Worm (Caenorhabditis elegans) whole organism, L4 larva: ENCODE data around the gene decr-1.1.

Source experiments
- D1046.2 ChIP-seq: fragments of 200-800 bp; sonication (Bioruptor generic); IDR thresholded peaks from 2 replicates; pipeline ENCODE4 v1.3.6; 2022; ENCODE audit warnings: missing genetic modification characterization, missing compliant biosample characterization
- F26F4.8 ChIP-seq: fragments of 200-800 bp; sonication (Bioruptor generic); conservative IDR thresholded peaks from 2 replicates; pipeline ENCODE4 v1.3.6; 2022; ENCODE audit warnings: missing genetic modification characterization, missing compliant biosample characterization
- F44E2.7 ChIP-seq: fragments of 200-800 bp; sonication (Bioruptor generic); IDR thresholded peaks from 2 replicates; pipeline ENCODE4 v2.1.2; 2022; ENCODE audit warnings: missing genetic modification characterization, missing compliant biosample characterization
- F49E8.2 ChIP-seq: sonication (generic microtip); optimal IDR thresholded peaks from 2 replicates; lab custom pipeline; 2016; ENCODE audit warnings: missing compliant biosample characterization, mild to moderate bottlenecking, missing genetic modification characterization, borderline replicate concordance
- Y105C5A.15 ChIP-seq: fragments of 200-800 bp; sonication (Bioruptor generic); IDR thresholded peaks from 2 replicates; pipeline ENCODE4 v1.3.6; 2022; ENCODE audit warnings: missing genetic modification characterization, missing compliant biosample characterization
- Y48G9A.11 ChIP-seq: fragments of 200-800 bp; sonication (Bioruptor generic); IDR thresholded peaks from 2 replicates; pipeline ENCODE4 v1.3.6; 2022; ENCODE audit warnings: missing genetic modification reagents, missing genetic modification characterization, missing compliant biosample characterization
- aha-1 ChIP-seq: fragments of 150-350 bp; peaks from one replicate; lab custom pipeline; 2014; ENCODE audit warnings: missing biosample characterization, missing genetic modification characterization
- aly-2 ChIP-seq: sonication (generic microtip); optimal IDR thresholded peaks from 2 replicates; lab custom pipeline; 2018; ENCODE audit warnings: missing biosample characterization, missing genetic modification characterization
- ama-1 ChIP-seq: fragments of 150-350 bp; optimal IDR thresholded peaks from 2 replicates; lab custom pipeline; 2014; ENCODE audit warnings: inconsistent platforms, mixed read lengths
- ces-1 ChIP-seq: fragments of 150-350 bp; sonication (generic microtip); optimal IDR thresholded peaks from 4 replicates; lab custom pipeline; 2014; ENCODE audit warnings: missing biosample characterization, missing genetic modification reagents, missing genetic modification characterization
- dmd-8 ChIP-seq: fragments of 200-800 bp; sonication (Bioruptor generic); IDR thresholded peaks from 2 replicates; pipeline ENCODE4 v1.3.6; 2022; ENCODE audit warnings: missing genetic modification characterization, missing compliant biosample characterization
- dmd-9 ChIP-seq: fragments of 200-800 bp; sonication (Bioruptor generic); IDR thresholded peaks from 2 replicates; pipeline ENCODE4 v1.3.6; 2022; ENCODE audit warnings: missing genetic modification reagents, missing genetic modification characterization, missing compliant biosample characterization
- dpl-1 ChIP-seq: fragments of 150-350 bp; optimal IDR thresholded peaks from 2 replicates; lab custom pipeline; 2014; ENCODE audit warnings: missing biosample characterization, missing genetic modification reagents, missing genetic modification characterization
- duxl-1 ChIP-seq: sonication (generic microtip); optimal IDR thresholded peaks from 2 replicates; lab custom pipeline; 2016; ENCODE audit warnings: mild to moderate bottlenecking, missing genetic modification characterization, moderate library complexity, missing compliant biosample characterization; ENCODE audit not compliant: poor library complexity
- dve-1 ChIP-seq: sonication (generic microtip); optimal IDR thresholded peaks from 2 replicates; lab custom pipeline; 2017; ENCODE audit warnings: antibody characterized with exemption, mild to moderate bottlenecking, missing genetic modification characterization, missing compliant biosample characterization; ENCODE audit not compliant: insufficient read depth
- egl-27 ChIP-seq: sonication (generic microtip); optimal IDR thresholded peaks from 3 replicates; lab custom pipeline; 2017; ENCODE audit warnings: missing biosample characterization, missing genetic modification reagents, missing genetic modification characterization
- egl-43 ChIP-seq: fragments of 200-800 bp; sonication (Bioruptor generic); IDR thresholded peaks from 2 replicates; pipeline ENCODE4 v1.3.6; 2022; ENCODE audit warnings: missing genetic modification reagents, missing genetic modification characterization, missing compliant biosample characterization
- hlh-11 ChIP-seq: fragments of 200-800 bp; sonication (Bioruptor generic); optimal IDR thresholded peaks from 2 replicates; lab custom pipeline; 2018; ENCODE audit warnings: mild to moderate bottlenecking, missing genetic modification characterization, missing compliant biosample characterization
- hlh-30 ChIP-seq: sonication (generic microtip); optimal IDR thresholded peaks from 2 replicates; lab custom pipeline; 2017; ENCODE audit warnings: antibody characterized with exemption, mild to moderate bottlenecking, missing genetic modification characterization, missing compliant biosample characterization; ENCODE audit not compliant: insufficient read depth
- hmg-1.1 ChIP-seq: fragments of 200-800 bp; sonication (Bioruptor generic); IDR thresholded peaks from 2 replicates; pipeline ENCODE4 v1.3.6; 2022; ENCODE audit warnings: missing genetic modification reagents, missing genetic modification characterization, missing compliant biosample characterization
- jun-1 ChIP-seq: fragments of 150-350 bp; optimal IDR thresholded peaks from 2 replicates; lab custom pipeline; 2014; ENCODE audit warnings: missing biosample characterization, missing genetic modification reagents, missing genetic modification characterization
- lim-7 ChIP-seq: fragments of 200-800 bp; sonication (Bioruptor generic); IDR thresholded peaks from 2 replicates; pipeline ENCODE4 v1.3.6; 2022; ENCODE audit warnings: missing genetic modification characterization, missing compliant biosample characterization
- lin-29 ChIP-seq: fragments of 200-800 bp; sonication (Bioruptor generic); IDR thresholded peaks from 2 replicates; pipeline ENCODE4 v1.3.6; 2022; ENCODE audit warnings: missing genetic modification reagents, missing genetic modification characterization, missing compliant biosample characterization
- lsy-2 ChIP-seq, 2 experiments: fragments of 150-350 bp in 1 of 2; sonication (generic microtip) in 1 of 2; optimal IDR thresholded peaks; 2 replicates each; lab custom pipeline; 2014 to 2017; ENCODE audit warnings: missing biosample characterization in 2 of 2, missing genetic modification characterization in 2 of 2
- mdl-1 ChIP-seq, 2 experiments: fragments of 150-350 bp in 1 of 2; sonication (generic microtip) in 1 of 2; optimal IDR thresholded peaks; 2 replicates each; lab custom pipeline; 2014 to 2017; ENCODE audit warnings: missing biosample characterization in 2 of 2, missing genetic modification characterization in 2 of 2
- mep-1 ChIP-seq: fragments of 150-350 bp; sonication (generic microtip); optimal IDR thresholded peaks from 3 replicates; lab custom pipeline; 2014; ENCODE audit warnings: missing biosample characterization, missing genetic modification characterization
- nhr-10 ChIP-seq: fragments of 150-350 bp; optimal IDR thresholded peaks from 2 replicates; lab custom pipeline; 2014; ENCODE audit warnings: missing biosample characterization, missing genetic modification characterization
- nhr-102 ChIP-seq: sonication (generic microtip); optimal IDR thresholded peaks from 2 replicates; lab custom pipeline; 2016; ENCODE audit warnings: mild to moderate bottlenecking, missing genetic modification characterization, moderate library complexity, missing compliant biosample characterization
- nhr-11 ChIP-seq: fragments of 150-350 bp; optimal IDR thresholded peaks from 2 replicates; lab custom pipeline; 2014; ENCODE audit warnings: missing biosample characterization, missing genetic modification characterization
- nhr-237 ChIP-seq: sonication (generic microtip); optimal IDR thresholded peaks from 2 replicates; lab custom pipeline; 2017; ENCODE audit warnings: missing biosample characterization, missing genetic modification characterization
- nhr-28 ChIP-seq: fragments of 150-350 bp; optimal IDR thresholded peaks from 2 replicates; lab custom pipeline; 2014; ENCODE audit warnings: missing biosample characterization, missing genetic modification characterization
- nhr-41 ChIP-seq: fragments of 200-800 bp; sonication (Bioruptor generic); IDR thresholded peaks from 2 replicates; pipeline ENCODE4 v1.3.6; 2022; ENCODE audit warnings: missing genetic modification reagents, missing genetic modification characterization, missing compliant biosample characterization
- nhr-6 ChIP-seq: fragments of 150-350 bp; optimal IDR thresholded peaks from 2 replicates; lab custom pipeline; 2014; ENCODE audit warnings: missing biosample characterization, missing genetic modification characterization
- pha-4 ChIP-seq, 2 experiments: fragments of 150-350 bp in 1 of 2; fragments of 200-800 bp in 1 of 2; sonication (Bioruptor generic) in 1 of 2; IDR thresholded peaks in 1 of 2; optimal IDR thresholded peaks in 1 of 2; 2 replicates each; pipeline versions ENCODE4 v1.3.6 to Lab custom; 2014 to 2022; ENCODE audit warnings: missing genetic modification characterization in 2 of 2, missing genetic modification reagents in 2 of 2, missing biosample characterization in 1 of 2, missing compliant biosample characterization in 1 of 2
- set-16 ChIP-seq: fragments of 200-800 bp; sonication (Bioruptor generic); IDR thresholded peaks from 2 replicates; pipeline ENCODE4 v1.3.6; 2022; ENCODE audit warnings: missing genetic modification reagents, missing genetic modification characterization, missing compliant biosample characterization
- snpc-1.2 ChIP-seq: fragments of 200-800 bp; sonication (Bioruptor generic); IDR thresholded peaks from 2 replicates; pipeline ENCODE4 v1.3.6; 2022; ENCODE audit warnings: missing genetic modification reagents, missing genetic modification characterization, missing compliant biosample characterization
- unc-39 ChIP-seq: sonication (generic microtip); optimal IDR thresholded peaks from 2 replicates; lab custom pipeline; 2017; ENCODE audit warnings: missing biosample characterization, missing genetic modification characterization
- unc-62 ChIP-seq, 3 experiments: fragments of 150-350 bp in 1 of 3; sonication (generic microtip); optimal IDR thresholded peaks in 2 of 3; peaks in 1 of 3; 1 replicate in 1 of 3; 2 replicates in 2 of 3; lab custom pipeline; 2014 to 2017; ENCODE audit warnings: missing biosample characterization in 3 of 3, missing genetic modification characterization in 3 of 3, missing genetic modification reagents in 3 of 3, missing genotype in 1 of 3
- zfp-3 ChIP-seq: fragments of 200-800 bp; sonication (Bioruptor generic); conservative IDR thresholded peaks from 2 replicates; pipeline ENCODE4 v1.3.6; 2022; ENCODE audit warnings: missing genetic modification reagents, missing genetic modification characterization, missing compliant biosample characterization

decr-1.1 gene

ce11 chrV:13789362-13789761 is 7.2 kb downstream of the decr-1.1 start (continued):
- TF ChIP-seq F49E8.2 (no peak), duxl-1 (tag; lab: Kevin White, UChicago) (no peak), lim-7 (GFP tag; lab: Robert Waterston, UW) (no peak), hlh-30 (tag; lab: Kevin White, UChicago) (peak; percentile 86), Y48G9A.11 (GFP tag; lab: Robert Waterston, UW) (no peak), unc-39 (peak; percentile 31), nhr-10 (tag; lab: Kevin White, UChicago) (peak; percentile 18), F44E2.7 (GFP tag; lab: Robert Waterston, UW) (no peak), aly-2 (tag; lab: Kevin White, UChicago) (no peak)

DNA sequence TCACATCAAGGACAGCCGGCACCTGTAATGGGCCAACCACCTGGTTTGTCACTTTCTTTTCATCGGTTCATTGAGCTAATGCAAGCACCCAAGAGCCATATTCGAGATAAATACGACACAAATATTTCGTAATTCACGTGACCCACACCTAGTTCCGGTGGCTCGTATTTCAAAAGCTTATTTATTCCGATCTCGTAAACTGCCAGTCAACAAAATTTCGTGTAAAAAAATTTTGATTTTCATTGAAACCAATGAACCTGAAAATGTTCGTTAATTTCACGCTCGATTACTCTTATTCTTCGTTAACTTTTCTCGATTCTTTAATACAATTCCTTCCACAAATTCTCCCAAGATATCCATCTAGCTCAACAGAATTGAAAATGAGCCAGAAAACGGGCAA is 7.9 kb downstream of the decr-1.1 start:
- TF ChIP-seq zfp-3 (GFP tag; lab: Robert Waterston, UW) (0 out of 2 replicates have a peak, but pooled peaks have one; percentile 21), ces-1 (no peak), aha-1 (tag; lab: Kevin White, UChicago) (peak; percentile 72)

ce11 chrV:13790557-13790956 is 8.4 kb downstream of the decr-1.1 start:
- TF ChIP-seq mep-1 (tag; lab: Kevin White, UChicago) (peak; percentile 41), dve-1 (no peak), mdl-1 (tag; optimal IDR thresholded peaks at IDR 0.05; lab: Kevin White, UChicago) (peak in 1 of 2 experiments; percentile 26), nhr-11 (tag; lab: Kevin White, UChicago) (no peak), dpl-1 (GFP tag; lab: Kevin White, UChicago) (no peak), hlh-30 (tag; lab: Kevin White, UChicago) (peak; percentile 72), nhr-6 (tag; lab: Kevin White, UChicago) (no peak), lin-29 (GFP tag; lab: Robert Waterston, UW) (no peak), jun-1 (tag; lab: Kevin White, UChicago) (no peak), hlh-11 (peak; percentile 22), D1046.2 (GFP tag; lab: Robert Waterston, UW) (no peak), snpc-1.2 (no peak), lsy-2 (tag; optimal IDR thresholded peaks at IDR 0.05; lab: Kevin White, UChicago) (peak in 1 of 2 experiments; percentile 19), nhr-28 (tag; lab: Kevin White, UChicago) (peak; percentile 65)

DNA sequence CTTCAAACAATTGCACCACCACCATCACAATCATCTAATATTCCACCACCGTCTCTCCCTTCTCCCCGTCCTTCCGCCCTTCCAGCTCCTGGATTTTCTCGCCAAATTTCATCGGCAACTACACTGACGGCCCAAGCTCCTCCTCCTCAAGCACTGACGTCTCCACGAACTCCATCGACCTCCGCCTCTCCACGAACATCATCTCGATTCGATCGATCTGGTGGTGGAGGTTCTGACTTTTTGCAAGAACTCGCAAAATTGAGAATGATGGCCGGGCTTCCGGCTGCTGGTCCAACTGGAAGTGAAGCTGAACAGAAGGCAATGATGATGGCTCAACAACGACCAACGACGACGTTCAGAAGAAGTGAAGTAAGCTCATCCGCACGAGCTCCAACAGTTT is 11.8 kb downstream of the decr-1.1 start:
- TF ChIP-seq dmd-8 (GFP tag; lab: Robert Waterston, UW) (0 out of 2 replicates have a peak, but pooled peaks have one; percentile 26), unc-62 (GFP tag; optimal IDR thresholded peaks at IDR 0.05 in 1 of 2; lab: Kevin White, UChicago) (no peak), unc-62 (tag; optimal IDR thresholded peaks at IDR 0.05; lab: Kevin White, UChicago) (no peak), egl-43 (0 out of 2 replicates have a peak, but pooled peaks have one; percentile 17), egl-27 (tag; lab: Kevin White, UChicago) (no peak), set-16 (GFP tag; lab: Robert Waterston, UW) (peak; percentile 74)

- TF ChIP-seq aha-1 (tag; lab: Kevin White, UChicago): peak; percentile 73
- TF ChIP-seq hmg-1.1 (GFP tag; lab: Robert Waterston, UW): 0 out of 2 replicates have a peak, but pooled peaks have one; percentile 23
- TF ChIP-seq Y48G9A.11 (GFP tag; lab: Robert Waterston, UW): no peak
- TF ChIP-seq nhr-10 (tag; lab: Kevin White, UChicago): no peak
- TF ChIP-seq Y105C5A.15 (GFP tag; lab: Robert Waterston, UW): 0 out of 2 replicates have a peak, but pooled peaks have one; percentile 40
- TF ChIP-seq mep-1 (tag; lab: Kevin White, UChicago): peak; percentile 19
- TF ChIP-seq unc-62 (GFP tag; optimal IDR thresholded peaks at IDR 0.05 in 1 of 2; lab: Kevin White, UChicago): peak in 1 of 2 experiments; percentile 83
- no peak for TF ChIP-seq unc-62 (tag; optimal IDR thresholded peaks at IDR 0.05; lab: Kevin White, UChicago)
- TF ChIP-seq dmd-9: 0 out of 2 replicates have a peak, but pooled peaks have one; percentile 18
- TF ChIP-seq set-16 (GFP tag; lab: Robert Waterston, UW): 0 out of 2 replicates have a peak, but pooled peaks have one; percentile 5
- no peak for TF ChIP-seq lim-7 (GFP tag; lab: Robert Waterston, UW)
- no peak for TF ChIP-seq nhr-102
- TF ChIP-seq D1046.2 (GFP tag; lab: Robert Waterston, UW): no peak
- no peak for TF ChIP-seq nhr-41
- TF ChIP-seq ama-1 (lab: Kevin White, UChicago): peak; percentile 68
- peak; percentile 35 for TF ChIP-seq hlh-11
- TF ChIP-seq hlh-30 (tag; lab: Kevin White, UChicago): peak; percentile 70
- TF ChIP-seq pha-4 (GFP tag; IDR thresholded peaks at IDR 0.05; lab: Robert Waterston, UW): no peak
- no peak for TF ChIP-seq pha-4 (tag; optimal IDR thresholded peaks at IDR 0.05; lab: Kevin White, UChicago)
- no peak for TF ChIP-seq nhr-237 (tag; lab: Kevin White, UChicago)
- no peak for TF ChIP-seq F26F4.8 (GFP tag; lab: Robert Waterston, UW)
Measured at ce11 chrV:13796246-13796776, 14.1 kb downstream of the decr-1.1 start, which contains the start of gene twk-32. twk-32 (plus strand) TSS chrV:13796641.
